Worm (Caenorhabditis elegans) whole organism, L4 larva: ENCODE measurements around the gene srh-92.

Experiments
- F26F4.8 ChIP-seq: fragments of 200-800 bp; sonication (Bioruptor generic); conservative IDR thresholded peaks from 2 replicates; pipeline ENCODE4 v1.3.6; 2022; ENCODE audit warnings: missing genetic modification characterization, missing compliant biosample characterization
- F44E2.7 ChIP-seq: fragments of 200-800 bp; sonication (Bioruptor generic); IDR thresholded peaks from 2 replicates; pipeline ENCODE4 v2.1.2; 2022; ENCODE audit warnings: missing genetic modification characterization, missing compliant biosample characterization
- T20F7.1 ChIP-seq: fragments of 200-800 bp; sonication (Bioruptor generic); optimal IDR thresholded peaks from 2 replicates; lab custom pipeline; 2018; ENCODE audit warnings: mild to moderate bottlenecking, missing genetic modification characterization, missing compliant biosample characterization
- T26A8.4 ChIP-seq: fragments of 200-800 bp; sonication (Bioruptor generic); IDR thresholded peaks from 2 replicates; pipeline ENCODE4 v1.3.6; 2022; ENCODE audit warnings: missing genetic modification characterization, missing compliant biosample characterization
- aha-1 ChIP-seq: fragments of 150-350 bp; peaks from one replicate; lab custom pipeline; 2014; ENCODE audit warnings: missing biosample characterization, missing genetic modification characterization
- aly-2 ChIP-seq: sonication (generic microtip); optimal IDR thresholded peaks from 2 replicates; lab custom pipeline; 2018; ENCODE audit warnings: missing biosample characterization, missing genetic modification characterization
- attf-4 ChIP-seq: sonication (generic microtip); optimal IDR thresholded peaks from 3 replicates; lab custom pipeline; 2017; ENCODE audit warnings: missing biosample characterization, missing genetic modification characterization
- ceh-44 ChIP-seq: fragments of 200-800 bp; sonication (Bioruptor generic); IDR thresholded peaks from 2 replicates; pipeline ENCODE4 v1.3.6; 2022; ENCODE audit warnings: missing genetic modification reagents, missing genetic modification characterization, missing compliant biosample characterization
- ceh-82 ChIP-seq: sonication (generic microtip); optimal IDR thresholded peaks from 2 replicates; lab custom pipeline; 2017; ENCODE audit warnings: missing biosample characterization, missing genetic modification characterization
- cey-2 ChIP-seq: sonication (generic microtip); optimal IDR thresholded peaks from 3 replicates; lab custom pipeline; 2017; ENCODE audit warnings: missing genetic modification characterization, mild to moderate bottlenecking, missing compliant biosample characterization, antibody characterized with exemption, borderline replicate concordance; ENCODE audit not compliant: insufficient read depth
- ctbp-1 ChIP-seq: fragments of 200-800 bp; sonication (Bioruptor generic); IDR thresholded peaks from 2 replicates; pipeline ENCODE4 v1.3.6; 2022; ENCODE audit warnings: missing genetic modification reagents, missing genetic modification characterization, missing compliant biosample characterization
- daf-19 ChIP-seq: fragments of 200-800 bp; sonication (Bioruptor generic); conservative IDR thresholded peaks from 2 replicates; pipeline ENCODE4 v1.3.6; 2022; ENCODE audit warnings: missing genetic modification characterization, missing compliant biosample characterization
- dmd-6 ChIP-seq: fragments of 200-800 bp; sonication (Bioruptor generic); IDR thresholded peaks from 2 replicates; pipeline ENCODE4 v1.3.6; 2022; ENCODE audit warnings: missing genetic modification reagents, missing genetic modification characterization, missing compliant biosample characterization
- dmd-8 ChIP-seq: fragments of 200-800 bp; sonication (Bioruptor generic); IDR thresholded peaks from 2 replicates; pipeline ENCODE4 v1.3.6; 2022; ENCODE audit warnings: missing genetic modification characterization, missing compliant biosample characterization
- dpl-1 ChIP-seq: fragments of 150-350 bp; optimal IDR thresholded peaks from 2 replicates; lab custom pipeline; 2014; ENCODE audit warnings: missing biosample characterization, missing genetic modification reagents, missing genetic modification characterization
- duxl-1 ChIP-seq: sonication (generic microtip); optimal IDR thresholded peaks from 2 replicates; lab custom pipeline; 2016; ENCODE audit warnings: mild to moderate bottlenecking, missing genetic modification characterization, moderate library complexity, missing compliant biosample characterization; ENCODE audit not compliant: poor library complexity
- dve-1 ChIP-seq: sonication (generic microtip); optimal IDR thresholded peaks from 2 replicates; lab custom pipeline; 2017; ENCODE audit warnings: antibody characterized with exemption, mild to moderate bottlenecking, missing genetic modification characterization, missing compliant biosample characterization; ENCODE audit not compliant: insufficient read depth
- egl-27 ChIP-seq: sonication (generic microtip); optimal IDR thresholded peaks from 3 replicates; lab custom pipeline; 2017; ENCODE audit warnings: missing biosample characterization, missing genetic modification reagents, missing genetic modification characterization
- egl-43 ChIP-seq: fragments of 200-800 bp; sonication (Bioruptor generic); IDR thresholded peaks from 2 replicates; pipeline ENCODE4 v1.3.6; 2022; ENCODE audit warnings: missing genetic modification reagents, missing genetic modification characterization, missing compliant biosample characterization
- gei-8 ChIP-seq: fragments of 200-800 bp; sonication (Bioruptor generic); optimal IDR thresholded peaks from 2 replicates; lab custom pipeline; 2018; ENCODE audit warnings: mild to moderate bottlenecking, missing genetic modification characterization, missing compliant biosample characterization
- hlh-11 ChIP-seq: fragments of 200-800 bp; sonication (Bioruptor generic); optimal IDR thresholded peaks from 2 replicates; lab custom pipeline; 2018; ENCODE audit warnings: mild to moderate bottlenecking, missing genetic modification characterization, missing compliant biosample characterization
- hlh-30 ChIP-seq: sonication (generic microtip); optimal IDR thresholded peaks from 2 replicates; lab custom pipeline; 2017; ENCODE audit warnings: antibody characterized with exemption, mild to moderate bottlenecking, missing genetic modification characterization, missing compliant biosample characterization; ENCODE audit not compliant: insufficient read depth
- hmg-1.1 ChIP-seq: fragments of 200-800 bp; sonication (Bioruptor generic); IDR thresholded peaks from 2 replicates; pipeline ENCODE4 v1.3.6; 2022; ENCODE audit warnings: missing genetic modification reagents, missing genetic modification characterization, missing compliant biosample characterization
- jun-1 ChIP-seq: fragments of 150-350 bp; optimal IDR thresholded peaks from 2 replicates; lab custom pipeline; 2014; ENCODE audit warnings: missing biosample characterization, missing genetic modification reagents, missing genetic modification characterization
- lin-29 ChIP-seq: fragments of 200-800 bp; sonication (Bioruptor generic); IDR thresholded peaks from 2 replicates; pipeline ENCODE4 v1.3.6; 2022; ENCODE audit warnings: missing genetic modification reagents, missing genetic modification characterization, missing compliant biosample characterization
- lin-39 ChIP-seq: fragments of 150-350 bp; optimal IDR thresholded peaks from 2 replicates; lab custom pipeline; 2014; ENCODE audit warnings: missing biosample characterization, missing genetic modification reagents, missing genetic modification characterization
- lsy-2 ChIP-seq, 2 experiments: fragments of 150-350 bp in 1 of 2; sonication (generic microtip) in 1 of 2; optimal IDR thresholded peaks; 2 replicates each; lab custom pipeline; 2014 to 2017; ENCODE audit warnings: missing biosample characterization in 2 of 2, missing genetic modification characterization in 2 of 2
- madf-9 ChIP-seq: fragments of 200-800 bp; sonication (Bioruptor generic); conservative IDR thresholded peaks from 2 replicates; pipeline ENCODE4 v1.3.6; 2022; ENCODE audit warnings: missing genetic modification reagents, missing genetic modification characterization, missing compliant biosample characterization
- mdl-1 ChIP-seq, 2 experiments: fragments of 150-350 bp in 1 of 2; sonication (generic microtip) in 1 of 2; optimal IDR thresholded peaks; 2 replicates each; lab custom pipeline; 2014 to 2017; ENCODE audit warnings: missing biosample characterization in 2 of 2, missing genetic modification characterization in 2 of 2
- mdt-29 ChIP-seq: fragments of 200-800 bp; sonication (Bioruptor generic); IDR thresholded peaks from 2 replicates; pipeline ENCODE4 v1.3.6; 2022; ENCODE audit warnings: missing genetic modification reagents, missing genetic modification characterization, missing compliant biosample characterization
- mep-1 ChIP-seq: fragments of 150-350 bp; sonication (generic microtip); optimal IDR thresholded peaks from 3 replicates; lab custom pipeline; 2014; ENCODE audit warnings: missing biosample characterization, missing genetic modification characterization
- mxl-2 ChIP-seq: fragments of 200-800 bp; sonication (Bioruptor generic); conservative IDR thresholded peaks from 2 replicates; pipeline ENCODE4 v1.3.6; 2022; ENCODE audit warnings: missing genetic modification reagents, missing genetic modification characterization, missing compliant biosample characterization
- nhr-10 ChIP-seq: fragments of 150-350 bp; optimal IDR thresholded peaks from 2 replicates; lab custom pipeline; 2014; ENCODE audit warnings: missing biosample characterization, missing genetic modification characterization
- nhr-102 ChIP-seq: sonication (generic microtip); optimal IDR thresholded peaks from 2 replicates; lab custom pipeline; 2016; ENCODE audit warnings: mild to moderate bottlenecking, missing genetic modification characterization, moderate library complexity, missing compliant biosample characterization
- nhr-25 ChIP-seq: sonication (generic microtip); optimal IDR thresholded peaks from 2 replicates; lab custom pipeline; 2017; ENCODE audit warnings: missing genetic modification characterization, mild to moderate bottlenecking, missing compliant biosample characterization, antibody characterized with exemption, moderate library complexity, borderline replicate concordance; ENCODE audit not compliant: insufficient read depth
- nhr-48 ChIP-seq: sonication (generic microtip); optimal IDR thresholded peaks from 2 replicates; lab custom pipeline; 2016; ENCODE audit warnings: mild to moderate bottlenecking, missing genetic modification characterization, missing compliant biosample characterization
- nhr-6 ChIP-seq: fragments of 150-350 bp; optimal IDR thresholded peaks from 2 replicates; lab custom pipeline; 2014; ENCODE audit warnings: missing biosample characterization, missing genetic modification characterization
- nhr-76 ChIP-seq: fragments of 150-350 bp; optimal IDR thresholded peaks from 2 replicates; lab custom pipeline; 2014; ENCODE audit warnings: missing biosample characterization, missing genetic modification characterization
- php-3 ChIP-seq: fragments of 200-800 bp; sonication (Bioruptor generic); IDR thresholded peaks from 2 replicates; pipeline ENCODE4 v1.3.6; 2022; ENCODE audit warnings: missing genetic modification reagents, missing genetic modification characterization, missing compliant biosample characterization
- rbr-2 ChIP-seq: sonication (generic microtip); optimal IDR thresholded peaks from 2 replicates; lab custom pipeline; 2016; ENCODE audit warnings: missing genotype, missing genetic modification characterization, missing compliant biosample characterization
- saeg-2 ChIP-seq: fragments of 200-800 bp; sonication (Bioruptor generic); IDR thresholded peaks from 2 replicates; pipeline ENCODE4 v1.3.6; 2022; ENCODE audit warnings: missing genetic modification reagents, missing genetic modification characterization, missing compliant biosample characterization
- set-16 ChIP-seq: fragments of 200-800 bp; sonication (Bioruptor generic); IDR thresholded peaks from 2 replicates; pipeline ENCODE4 v1.3.6; 2022; ENCODE audit warnings: missing genetic modification reagents, missing genetic modification characterization, missing compliant biosample characterization
- tag-97 ChIP-seq: fragments of 200-800 bp; sonication (Bioruptor generic); IDR thresholded peaks from 2 replicates; pipeline ENCODE4 v1.3.6; 2022; ENCODE audit warnings: missing genetic modification characterization, missing compliant biosample characterization
- tra-1 ChIP-seq: fragments of 200-800 bp; sonication (Bioruptor generic); IDR thresholded peaks from 2 replicates; pipeline ENCODE4 v1.3.6; 2022; ENCODE audit warnings: missing genetic modification reagents, missing genetic modification characterization, missing compliant biosample characterization
- unc-62 ChIP-seq, 3 experiments: fragments of 150-350 bp in 1 of 3; sonication (generic microtip); optimal IDR thresholded peaks in 2 of 3; peaks in 1 of 3; 1 replicate in 1 of 3; 2 replicates in 2 of 3; lab custom pipeline; 2014 to 2017; ENCODE audit warnings: missing biosample characterization in 3 of 3, missing genetic modification characterization in 3 of 3, missing genetic modification reagents in 3 of 3, missing genotype in 1 of 3
- vab-7 ChIP-seq: fragments of 200-800 bp; sonication (Bioruptor generic); IDR thresholded peaks from 2 replicates; pipeline ENCODE4 v1.3.6; 2022; ENCODE audit warnings: missing genetic modification reagents, missing genetic modification characterization, missing compliant biosample characterization
- zip-11 ChIP-seq: fragments of 200-800 bp; sonication (Bioruptor generic); IDR thresholded peaks from 2 replicates; pipeline ENCODE4 v1.3.6; 2022; ENCODE audit warnings: missing genetic modification characterization, missing compliant biosample characterization

Gene srh-92

ce11 chrV:7416569-7416968 is 44.2 kb downstream of the srh-92 start:
- TF ChIP-seq saeg-2 (no peak), nhr-76 (tag; lab: Kevin White, UChicago) (no peak), mdt-29 (GFP tag; lab: Robert Waterston, UW) (no peak), ctbp-1 (GFP tag; lab: Robert Waterston, UW) (no peak), hmg-1.1 (no peak), nhr-102 (tag; lab: Kevin White, UChicago) (peak; percentile 5), hlh-30 (tag; lab: Kevin White, UChicago) (no peak), ceh-82 (tag; lab: Kevin White, UChicago) (no peak), gei-8 (no peak), php-3 (GFP tag; lab: Robert Waterston, UW) (no peak), nhr-48 (no peak), ceh-44 (no peak), F26F4.8 (no peak), F44E2.7 (GFP tag; lab: Robert Waterston, UW) (no peak), T20F7.1 (GFP tag; lab: Kevin White, UChicago) (peak; percentile 14), aha-1 (peak; percentile 89), tag-97 (GFP tag; lab: Robert Waterston, UW) (no peak), egl-27 (tag; lab: Kevin White, UChicago) (no peak)

ce11 chrV:7415780-7416428 is 44.9 kb downstream of the srh-92 start, which contains the start of gene F18E3.13:
Gene F18E3.13, plus strand, starts transcription at chrV:7416164.
- TF ChIP-seq dmd-6 (GFP tag; lab: Robert Waterston, UW) (peak; percentile 64), attf-4 (tag; lab: Kevin White, UChicago) (no peak), saeg-2 (no peak), ceh-44 (no peak), hlh-11 (tag; lab: Kevin White, UChicago) (peak; percentile 84), vab-7 (GFP tag; lab: Robert Waterston, UW) (no peak), nhr-6 (no peak), set-16 (GFP tag; lab: Robert Waterston, UW) (no peak), T26A8.4 (peak; percentile 45; the same call in 1 of the 2 replicates), zip-11 (GFP tag; lab: Robert Waterston, UW) (no peak), aly-2 (tag; lab: Kevin White, UChicago) (no peak), mdl-1 (tag; optimal IDR thresholded peaks at IDR 0.05; lab: Kevin White, UChicago) (peak; percentile 56 to 88), lin-39 (tag; lab: Kevin White, UChicago) (no peak), madf-9 (GFP tag; lab: Robert Waterston, UW) (peak; percentile 24; the same call in 1 of the 2 replicates), lsy-2 (tag; optimal IDR thresholded peaks at IDR 0.05; lab: Kevin White, UChicago) (peak in 1 of 2 experiments; percentile 57), rbr-2 (no peak), nhr-10 (no peak), egl-43 (GFP tag; lab: Robert Waterston, UW) (no peak), nhr-25 (tag; lab: Kevin White, UChicago) (peak; percentile 58), ceh-82 (tag; lab: Kevin White, UChicago) (no peak), daf-19 (no peak), gei-8 (peak; percentile 37), dve-1 (tag; lab: Kevin White, UChicago) (no peak), lin-29 (GFP tag; lab: Robert Waterston, UW) (no peak), cey-2 (tag; lab: Kevin White, UChicago) (peak; percentile 50), tra-1 (GFP tag; lab: Robert Waterston, UW) (no peak), mep-1 (tag; lab: Kevin White, UChicago) (peak; percentile 54), dpl-1 (GFP tag; lab: Kevin White, UChicago) (peak; percentile 9), nhr-76 (tag; lab: Kevin White, UChicago) (no peak), hlh-30 (tag; lab: Kevin White, UChicago) (peak; percentile 77), unc-62 (GFP tag; optimal IDR thresholded peaks at IDR 0.05 in 1 of 2; lab: Kevin White, UChicago) (peak in 1 of 2 experiments; percentile 55), unc-62 (tag; optimal IDR thresholded peaks at IDR 0.05; lab: Kevin White, UChicago) (no peak), dmd-8 (GFP tag; lab: Robert Waterston, UW) (no peak), duxl-1 (tag; lab: Kevin White, UChicago) (peak; percentile 36), mxl-2 (GFP tag; lab: Robert Waterston, UW) (0 out of 2 replicates have a peak, but pooled peaks have one; percentile 22), ctbp-1 (GFP tag; lab: Robert Waterston, UW) (no peak), nhr-102 (tag; lab: Kevin White, UChicago) (no peak), jun-1 (tag; lab: Kevin White, UChicago) (no peak)
